Worm (Caenorhabditis elegans): ENCODE data around the gene T05B11.4.

Gene T05B11.4

DNA sequence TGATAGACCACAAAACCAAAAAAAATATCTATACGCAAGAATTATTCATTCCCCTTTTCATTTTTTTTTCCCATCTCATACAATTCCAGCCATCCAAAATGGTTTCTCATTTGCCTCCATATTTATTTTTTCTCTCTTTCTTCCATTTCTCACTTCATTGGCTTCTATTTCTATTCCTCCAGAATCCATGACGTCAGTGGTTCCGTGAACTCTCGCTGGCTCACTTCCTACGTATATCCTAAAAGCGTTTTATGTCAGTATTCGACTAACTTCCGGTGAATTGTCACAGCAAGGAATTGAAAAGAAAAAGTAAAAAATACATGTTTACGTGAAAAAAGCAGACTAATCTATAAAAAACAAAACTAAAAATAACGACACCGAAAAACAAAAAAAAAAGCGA is 27.5 kb downstream of the T05B11.4 start:
- TF ChIP-seq ham-2 (GFP tag; optimal IDR thresholded peaks at IDR 0.05) (no peak), M03D4.4 (tag; optimal IDR thresholded peaks at IDR 0.05) (no peak), nhr-12 (tag; optimal IDR thresholded peaks at IDR 0.05) (no peak), sem-2 (GFP tag; optimal IDR thresholded peaks at IDR 0.05) (no peak)

DNA sequence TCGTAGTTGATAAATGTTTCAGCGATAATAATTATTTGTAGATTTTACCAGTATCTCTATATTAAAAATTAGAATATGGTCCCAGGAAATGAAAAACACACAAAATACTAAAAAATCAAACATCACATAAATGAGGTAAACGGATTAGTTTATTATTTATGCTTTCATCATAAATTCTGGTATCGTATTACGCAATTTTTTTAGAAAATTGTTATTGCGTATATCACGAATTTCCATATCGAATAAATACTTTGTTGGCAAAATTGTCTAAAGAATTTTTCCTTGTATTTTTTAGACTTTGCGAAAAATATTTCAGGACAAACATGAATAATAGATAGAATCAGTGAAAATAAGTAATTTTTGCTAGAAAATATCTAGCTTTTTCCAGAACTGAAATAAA is 28.3 kb downstream of the T05B11.4 start:
- TF ChIP-seq mep-1 (tag; optimal IDR thresholded peaks at IDR 0.05) (no peak), nhr-2 (tag; optimal IDR thresholded peaks at IDR 0.05) (no peak), mab-5 (tag; optimal IDR thresholded peaks at IDR 0.05) (no peak), zip-8 (tag; optimal IDR thresholded peaks at IDR 0.05) (peak; percentile 68)

DNA sequence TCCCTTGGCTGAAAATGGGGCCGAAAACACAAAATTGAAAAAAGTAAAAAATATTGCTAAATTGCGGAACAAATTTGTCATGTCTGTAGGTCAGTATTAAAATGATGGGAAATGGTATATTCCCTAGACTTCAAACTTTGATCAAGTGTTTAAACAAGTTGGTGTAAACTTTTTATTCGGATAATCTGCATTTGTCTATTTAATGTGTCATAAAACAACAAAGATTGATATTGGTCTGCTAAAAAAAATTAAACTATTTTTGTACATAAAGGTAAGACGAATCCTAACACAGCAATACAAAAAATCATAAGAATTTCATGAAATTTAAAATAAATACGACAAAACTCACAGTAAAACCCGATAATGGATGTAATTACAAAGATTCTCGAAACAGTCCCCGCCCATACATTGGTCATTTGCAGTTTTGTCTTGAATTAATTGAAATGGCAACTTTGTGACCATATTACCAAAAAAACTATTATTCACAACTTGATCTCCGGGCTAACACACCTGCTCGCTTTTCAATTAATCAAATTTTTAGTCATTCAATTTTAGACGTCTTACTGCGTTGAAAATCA is 30.4 kb downstream of the T05B11.4 start, which contains the start of the genes ZK105.6 and ZK105.8:
Gene ZK105.6, minus strand, starts transcription at position 101 of the 578 bp plus-strand sequence.
Gene ZK105.8, plus strand, starts transcription at position 528 of the 578 bp plus-strand sequence.
- TF ChIP-seq nhr-2 (tag; optimal IDR thresholded peaks at IDR 0.05) (no peak), ces-1 (GFP tag; optimal IDR thresholded peaks at IDR 0.05) (peak; percentile 16), snpc-4 (tag; optimal IDR thresholded peaks at IDR 0.05) (no peak), mab-5 (tag; optimal IDR thresholded peaks at IDR 0.05) (no peak)

DNA sequence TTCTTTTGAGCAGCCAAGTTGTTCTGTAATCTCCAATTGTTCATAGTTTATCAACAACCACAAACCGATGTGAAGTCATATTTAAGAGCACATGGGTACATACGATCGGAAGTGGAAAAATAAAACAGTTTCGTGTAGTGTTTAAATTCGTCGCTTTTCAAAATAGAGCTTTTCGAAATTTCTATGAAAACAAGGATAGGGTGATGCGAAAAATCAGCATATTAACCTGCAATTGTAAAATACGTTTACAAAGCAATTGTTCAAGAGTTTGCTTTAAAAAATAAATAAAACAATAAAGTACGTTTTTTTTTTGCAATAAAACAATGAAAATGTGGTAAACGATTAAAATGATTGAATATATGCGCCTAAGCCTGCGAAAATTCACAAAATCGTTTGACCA is 32.5 kb downstream of the T05B11.4 start, which contains the start of gene ZK105.14:
Gene ZK105.14, minus strand, starts transcription at position 101 of the 400 bp plus-strand sequence.
- no peak for TF ChIP-seq bed-3 (GFP tag; optimal IDR thresholded peaks at IDR 0.05)
- no peak for TF ChIP-seq ham-2 (GFP tag; optimal IDR thresholded peaks at IDR 0.05)
- no peak for TF ChIP-seq mep-1 (tag; optimal IDR thresholded peaks at IDR 0.05)
- no peak for TF ChIP-seq snpc-4 (tag; optimal IDR thresholded peaks at IDR 0.05)
- no peak for TF ChIP-seq nhr-76 (tag; optimal IDR thresholded peaks at IDR 0.05)
- TF ChIP-seq drap-1 (GFP tag; optimal IDR thresholded peaks at IDR 0.05): no peak
- TF ChIP-seq blmp-1 (tag; optimal IDR thresholded peaks at IDR 0.05): no peak
- no peak for TF ChIP-seq ceh-43 (GFP tag; optimal IDR thresholded peaks at IDR 0.05)
- no peak for TF ChIP-seq lin-32 (GFP tag; optimal IDR thresholded peaks at IDR 0.05)
- TF ChIP-seq zip-8 (tag; optimal IDR thresholded peaks at IDR 0.05): no peak
- TF ChIP-seq sem-2 (GFP tag; optimal IDR thresholded peaks at IDR 0.05): no peak
- TF ChIP-seq cnd-1 (tag; optimal IDR thresholded peaks at IDR 0.05): no peak
- TF ChIP-seq unc-39 (tag; optimal IDR thresholded peaks at IDR 0.05): no peak
- no peak for TF ChIP-seq ceh-83 (GFP tag; optimal IDR thresholded peaks at IDR 0.05)
- no peak for TF ChIP-seq nhr-28 (tag; optimal IDR thresholded peaks at IDR 0.05)
- TF ChIP-seq ceh-39 (tag; optimal IDR thresholded peaks at IDR 0.05): no peak
- no peak for TF ChIP-seq unc-120 (tag; optimal IDR thresholded peaks at IDR 0.05; ENCODE audit: poor library complexity, severe bottlenecking)

ce11 chrV:7717629-7718028 is 36.8 kb downstream of the T05B11.4 start, which contains the start of gene ZK105.5:
ZK105.5 (minus strand) TSS chrV:7717729.
- TF ChIP-seq ceh-83 (GFP tag; optimal IDR thresholded peaks at IDR 0.05) (no peak), ztf-11 (tag; optimal IDR thresholded peaks at IDR 0.05) (no peak), ceh-39 (tag; optimal IDR thresholded peaks at IDR 0.05) (no peak), unc-39 (tag; optimal IDR thresholded peaks at IDR 0.05) (no peak), nhr-12 (tag; optimal IDR thresholded peaks at IDR 0.05) (no peak), lin-32 (GFP tag; optimal IDR thresholded peaks at IDR 0.05) (no peak), flh-1 (GFP tag; optimal IDR thresholded peaks at IDR 0.05) (no peak), mls-2 (tag; optimal IDR thresholded peaks at IDR 0.05) (no peak), mab-5 (tag; optimal IDR thresholded peaks at IDR 0.05) (no peak), elt-1 (tag; optimal IDR thresholded peaks at IDR 0.05; ENCODE audit: borderline replicate concordance, insufficient read depth) (no peak), nhr-76 (tag; optimal IDR thresholded peaks at IDR 0.05) (no peak), blmp-1 (tag; optimal IDR thresholded peaks at IDR 0.05) (no peak), nhr-237 (tag; optimal IDR thresholded peaks at IDR 0.05) (no peak), M03D4.4 (tag; optimal IDR thresholded peaks at IDR 0.05) (no peak), mep-1 (tag; optimal IDR thresholded peaks at IDR 0.05) (no peak), nhr-2 (tag; optimal IDR thresholded peaks at IDR 0.05) (no peak), lin-13 (tag; optimal IDR thresholded peaks at IDR 0.05) (no peak), sptf-1 (tag; optimal IDR thresholded peaks at IDR 0.05) (no peak), bed-3 (GFP tag; optimal IDR thresholded peaks at IDR 0.05) (no peak)

ce11 chrV:7716034-7716433 is 38.4 kb downstream of the T05B11.4 start, which contains the start of gene ZK105.12:
ZK105.12 (minus strand) TSS chrV:7716134.
- no peak for TF ChIP-seq sptf-1 (tag; optimal IDR thresholded peaks at IDR 0.05)
- no peak for TF ChIP-seq hlh-1 (tag; optimal IDR thresholded peaks at IDR 0.05)
- TF ChIP-seq unc-62 (GFP tag; optimal IDR thresholded peaks at IDR 0.05): no peak
- no peak for TF ChIP-seq ceh-39 (tag; optimal IDR thresholded peaks at IDR 0.05)
- no peak for TF ChIP-seq tbx-8 (GFP tag; optimal IDR thresholded peaks at IDR 0.05)
- TF ChIP-seq lin-32 (GFP tag; optimal IDR thresholded peaks at IDR 0.05): no peak
- TF ChIP-seq bed-3 (GFP tag; optimal IDR thresholded peaks at IDR 0.05): no peak
- no peak for TF ChIP-seq unc-39 (tag; optimal IDR thresholded peaks at IDR 0.05)
- no peak for TF ChIP-seq lsy-2 (tag; optimal IDR thresholded peaks at IDR 0.05)
- TF ChIP-seq nhr-2 (tag; optimal IDR thresholded peaks at IDR 0.05): no peak
- TF ChIP-seq ceh-43 (GFP tag; optimal IDR thresholded peaks at IDR 0.05): no peak
- TF ChIP-seq nhr-12 (tag; optimal IDR thresholded peaks at IDR 0.05): no peak
- TF ChIP-seq unc-120 (tag; optimal IDR thresholded peaks at IDR 0.05; ENCODE audit: poor library complexity, severe bottlenecking): no peak
- TF ChIP-seq ces-1 (GFP tag; optimal IDR thresholded peaks at IDR 0.05): no peak
- no peak for TF ChIP-seq elt-1 (tag; optimal IDR thresholded peaks at IDR 0.05; ENCODE audit: borderline replicate concordance, insufficient read depth)
- no peak for TF ChIP-seq cnd-1 (tag; optimal IDR thresholded peaks at IDR 0.05)
- TF ChIP-seq lin-13 (tag; optimal IDR thresholded peaks at IDR 0.05): no peak
- no peak for TF ChIP-seq nhr-76 (tag; optimal IDR thresholded peaks at IDR 0.05)
- no peak for TF ChIP-seq ztf-11 (tag; optimal IDR thresholded peaks at IDR 0.05)
- TF ChIP-seq nhr-28 (tag; optimal IDR thresholded peaks at IDR 0.05): no peak
